Worm (Caenorhabditis elegans): Measurements from ENCODE around the gene acds-10.

DNA sequence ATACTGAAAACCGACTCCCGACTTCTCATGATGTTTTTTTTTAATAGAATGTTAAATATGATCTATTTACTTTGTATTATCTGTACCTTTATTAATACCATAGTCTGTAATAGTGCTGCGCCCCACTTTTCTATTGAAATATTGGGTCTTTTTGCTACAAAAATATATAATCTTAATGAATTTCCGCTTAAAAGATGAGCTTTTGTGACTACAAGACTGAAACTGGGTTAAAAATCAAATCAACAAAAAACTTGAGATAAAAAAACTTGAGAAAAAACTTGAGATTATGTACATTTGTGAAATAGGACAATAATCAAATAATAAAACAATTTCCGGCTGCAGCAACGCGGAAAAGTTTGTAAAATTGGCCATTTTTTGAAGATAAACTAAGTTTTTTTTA lies 16.8 kb upstream of the acds-10 start, which contains the start of gene K09H11.15:
- TF ChIP-seq him-1 (tag; optimal IDR thresholded peaks at IDR 0.05): no peak
- TF ChIP-seq dao-5 (tag; optimal IDR thresholded peaks at IDR 0.05): no peak

Data from whole organism, L4/young adult.